Worm (Caenorhabditis elegans) whole organism, L2 larva: ENCODE measurements around the gene cept-1.

Experiments used
- C34F6.9 ChIP-seq: fragments of 150-350 bp; optimal IDR thresholded peaks from 2 replicates; lab custom pipeline; 2014; ENCODE audit warnings: missing biosample characterization, missing genetic modification characterization
- F13H6.1 ChIP-seq: sonication (generic microtip); optimal IDR thresholded peaks from 2 replicates; lab custom pipeline; 2016; ENCODE audit warnings: missing genetic modification characterization, missing compliant biosample characterization
- aly-2 ChIP-seq: fragments of 150-350 bp; optimal IDR thresholded peaks from 2 replicates; lab custom pipeline; 2014; ENCODE audit warnings: missing biosample characterization, missing genetic modification characterization
- ama-1 ChIP-seq: fragments of 150-350 bp; optimal IDR thresholded peaks from 2 replicates; lab custom pipeline; 2018; ENCODE audit warnings: inconsistent platforms
- ceh-16 ChIP-seq: fragments of 150-350 bp; optimal IDR thresholded peaks from 2 replicates; lab custom pipeline; 2014; ENCODE audit warnings: missing biosample characterization, missing genetic modification characterization
- ceh-82 ChIP-seq: fragments of 150-350 bp; optimal IDR thresholded peaks from 2 replicates; lab custom pipeline; 2014; ENCODE audit warnings: missing biosample characterization, missing genetic modification characterization
- crh-2 ChIP-seq: sonication (generic microtip); optimal IDR thresholded peaks from 2 replicates; lab custom pipeline; 2017; ENCODE audit warnings: missing biosample characterization, missing genetic modification characterization
- dmd-4 ChIP-seq: sonication (generic microtip); optimal IDR thresholded peaks from 2 replicates; lab custom pipeline; 2017; ENCODE audit warnings: missing biosample characterization, missing genetic modification characterization
- egl-27 ChIP-seq: sonication (generic microtip); optimal IDR thresholded peaks from 3 replicates; lab custom pipeline; 2017; ENCODE audit warnings: missing biosample characterization, missing genetic modification reagents, missing genetic modification characterization
- elt-3 ChIP-seq: sonication (generic microtip); optimal IDR thresholded peaks from 2 replicates; lab custom pipeline; 2017; ENCODE audit warnings: missing biosample characterization, missing genetic modification characterization
- gmeb-1 ChIP-seq: fragments of 150-350 bp; optimal IDR thresholded peaks from 2 replicates; lab custom pipeline; 2014; ENCODE audit warnings: missing biosample characterization, missing genetic modification characterization
- lin-13 ChIP-seq: fragments of 150-350 bp; optimal IDR thresholded peaks from 2 replicates; lab custom pipeline; 2014; ENCODE audit warnings: missing biosample characterization, missing genetic modification reagents, missing genetic modification characterization
- lin-39 ChIP-seq: fragments of 150-350 bp; optimal IDR thresholded peaks from 2 replicates; lab custom pipeline; 2014; ENCODE audit warnings: missing biosample characterization, missing genetic modification reagents, missing genetic modification characterization
- mab-5 ChIP-seq: fragments of 150-350 bp; optimal IDR thresholded peaks from 2 replicates; lab custom pipeline; 2014; ENCODE audit warnings: missing biosample characterization, missing genetic modification characterization
- mbf-1 ChIP-seq: sonication (generic microtip); optimal IDR thresholded peaks from 2 replicates; lab custom pipeline; 2017; ENCODE audit warnings: missing biosample characterization, missing genetic modification characterization
- mdl-1 ChIP-seq, 2 experiments: fragments of 150-350 bp in 1 of 2; sonication (generic microtip) in 1 of 2; optimal IDR thresholded peaks; 2 replicates each; lab custom pipeline; 2017; ENCODE audit warnings: missing biosample characterization in 2 of 2, missing genetic modification characterization in 2 of 2
- nhr-11 ChIP-seq: fragments of 150-350 bp; optimal IDR thresholded peaks from 2 replicates; lab custom pipeline; 2014; ENCODE audit warnings: missing biosample characterization, missing genetic modification characterization
- nhr-12 ChIP-seq: fragments of 150-350 bp; optimal IDR thresholded peaks from 2 replicates; lab custom pipeline; 2014; ENCODE audit warnings: missing biosample characterization, missing genetic modification characterization
- nhr-129 ChIP-seq: fragments of 150-350 bp; optimal IDR thresholded peaks from 2 replicates; lab custom pipeline; 2014; ENCODE audit warnings: missing biosample characterization, missing genetic modification characterization
- nhr-25 ChIP-seq: fragments of 150-350 bp; sonication (generic microtip); optimal IDR thresholded peaks from 3 replicates; lab custom pipeline; 2014; ENCODE audit warnings: missing biosample characterization, missing genetic modification characterization
- nhr-6 ChIP-seq: fragments of 150-350 bp; optimal IDR thresholded peaks from 2 replicates; lab custom pipeline; 2014; ENCODE audit warnings: missing biosample characterization, missing genetic modification characterization
- nhr-77 ChIP-seq: fragments of 150-350 bp; optimal IDR thresholded peaks from 2 replicates; lab custom pipeline; 2014; ENCODE audit warnings: missing biosample characterization, missing genetic modification characterization
- sem-4 ChIP-seq: fragments of 150-350 bp; optimal IDR thresholded peaks from 2 replicates; lab custom pipeline; 2014; ENCODE audit warnings: missing biosample characterization, missing genetic modification reagents, missing genetic modification characterization
- skn-1 ChIP-seq: sonication (generic microtip); optimal IDR thresholded peaks from 2 replicates; lab custom pipeline; 2017; ENCODE audit warnings: missing biosample characterization, missing genetic modification characterization
- sma-9 ChIP-seq, 2 experiments: fragments of 150-350 bp in 1 of 2; sonication (generic microtip) in 1 of 2; optimal IDR thresholded peaks; 2 replicates each; lab custom pipeline; 2014 to 2016; ENCODE audit warnings: missing genetic modification characterization in 2 of 2, mild to moderate bottlenecking in 1 of 2, missing biosample characterization in 1 of 2, missing compliant biosample characterization in 1 of 2, missing genetic modification reagents in 1 of 2, moderate library complexity in 1 of 2
- snpc-4 ChIP-seq: fragments of 150-350 bp; optimal IDR thresholded peaks from 2 replicates; lab custom pipeline; 2014; ENCODE audit warnings: missing biosample characterization, missing genetic modification characterization
- unc-39 ChIP-seq: fragments of 150-350 bp; optimal IDR thresholded peaks from 2 replicates; lab custom pipeline; 2014; ENCODE audit warnings: missing biosample characterization, missing genetic modification characterization
- unc-62 ChIP-seq: fragments of 150-350 bp; optimal IDR thresholded peaks from 2 replicates; lab custom pipeline; 2014; ENCODE audit warnings: missing biosample characterization, missing genetic modification reagents, missing genetic modification characterization
- zag-1 ChIP-seq: fragments of 150-350 bp; optimal IDR thresholded peaks from 2 replicates; lab custom pipeline; 2014; ENCODE audit warnings: missing biosample characterization, missing genetic modification characterization
- ztf-1 ChIP-seq: fragments of 200-800 bp; sonication (Bioruptor generic); conservative IDR thresholded peaks from 2 replicates; pipeline ENCODE4 v1.3.6; 2022; ENCODE audit warnings: missing genetic modification characterization, missing compliant biosample characterization
- ztf-11 ChIP-seq: sonication (generic microtip); optimal IDR thresholded peaks from 2 replicates; lab custom pipeline; 2017; ENCODE audit warnings: missing biosample characterization, missing genetic modification characterization
- ztf-4 ChIP-seq: fragments of 150-350 bp; optimal IDR thresholded peaks from 2 replicates; lab custom pipeline; 2014; ENCODE audit warnings: missing biosample characterization, missing genetic modification characterization

cept-1 gene

ce11 chrX:12731188-12731857, 30.6 kb upstream of the cept-1 start, which contains the start of gene pgp-12:
TSS of gene pgp-12 (plus strand) at chrX:12731807.
- TF ChIP-seq nhr-11 (tag; lab: Kevin White, UChicago) (no peak), dmd-4 (no peak), mdl-1 (tag; optimal IDR thresholded peaks at IDR 0.05; lab: Kevin White, UChicago) (no peak), ama-1 (no peak), lin-13 (no peak), ztf-4 (tag; lab: Kevin White, UChicago) (no peak), aly-2 (no peak), crh-2 (tag; lab: Kevin White, UChicago) (no peak), elt-3 (no peak), snpc-4 (tag; lab: Kevin White, UChicago) (no peak), skn-1 (no peak)

ce11 chrX:12738454-12738853, 23.4 kb upstream of the cept-1 start, which contains the start of gene pgp-13:
TSS of gene pgp-13 (plus strand) at chrX:12738754.
- TF ChIP-seq crh-2 (tag; lab: Kevin White, UChicago), result no peak
- TF ChIP-seq nhr-77 (tag; lab: Kevin White, UChicago), result no peak
- no peak for TF ChIP-seq sem-4 (tag; lab: Kevin White, UChicago)
- TF ChIP-seq ceh-16 (tag; lab: Kevin White, UChicago), result no peak
- no peak for TF ChIP-seq ztf-11 (tag; lab: Kevin White, UChicago)
- TF ChIP-seq nhr-25, result no peak

ce11 chrX:12749530-12750240, 12.2 kb upstream of the cept-1 start, which contains the start of gene pgp-14:
TSS of gene pgp-14 (minus strand) at chrX:12749580.
- TF ChIP-seq nhr-129 (tag; lab: Kevin White, UChicago) (peak; percentile 22), F13H6.1 (tag; lab: Kevin White, UChicago) (peak; percentile 63), skn-1 (no peak)
- TF ChIP-seq, all 48 proteins: peak for 2

- TF ChIP-seq ztf-1 (no peak), nhr-11 (tag; lab: Kevin White, UChicago) (no peak), nhr-25 (no peak), sma-9 (GFP tag; optimal IDR thresholded peaks at IDR 0.05; lab: Kevin White, UChicago) (no peak), sma-9 (tag; optimal IDR thresholded peaks at IDR 0.05; lab: Kevin White, UChicago) (no peak), F13H6.1 (tag; lab: Kevin White, UChicago) (peak; percentile 47)
Measured at ce11 chrX:12750805-12751204, 11.1 kb upstream of the cept-1 start.

ce11 chrX:12754043-12754442, 7.8 kb upstream of the cept-1 start:
- no peak for TF ChIP-seq dmd-4
- TF ChIP-seq C34F6.9 (tag; lab: Kevin White, UChicago), result no peak
- no peak for TF ChIP-seq nhr-6 (tag; lab: Kevin White, UChicago)
- no peak for TF ChIP-seq nhr-11 (tag; lab: Kevin White, UChicago)
- no peak for TF ChIP-seq gmeb-1 (tag; lab: Kevin White, UChicago)
- no peak for TF ChIP-seq mbf-1 (tag; lab: Kevin White, UChicago)
- TF ChIP-seq unc-39 (tag; lab: Kevin White, UChicago), result no peak
- TF ChIP-seq egl-27 (tag; lab: Kevin White, UChicago), result no peak
- TF ChIP-seq F13H6.1 (tag; lab: Kevin White, UChicago), result no peak
- TF ChIP-seq lin-13, result no peak
- no peak for TF ChIP-seq zag-1 (tag; lab: Kevin White, UChicago)
- TF ChIP-seq nhr-12 (tag; lab: Kevin White, UChicago), result no peak
- TF ChIP-seq ceh-82 (tag; lab: Kevin White, UChicago), result no peak
- no peak for TF ChIP-seq unc-62
- no peak for TF ChIP-seq aly-2
- no peak for TF ChIP-seq mab-5 (tag; lab: Kevin White, UChicago)
- no peak for TF ChIP-seq lin-39 (tag; lab: Kevin White, UChicago)

- TF ChIP-seq sem-4 (tag; lab: Kevin White, UChicago) (no peak), lin-39 (tag; lab: Kevin White, UChicago) (no peak)
Measured at ce11 chrX:12755021-12755420, 6.9 kb upstream of the cept-1 start.
